Fruit fly (Drosophila melanogaster) whole organism, larva: ENCODE measurements around the gene M1BP.

Experiments used
- noc ChIP-seq: fragments of 200-800 bp; sonication (Bioruptor generic); optimal IDR thresholded peaks from 3 replicates; lab custom pipeline; 2019; ENCODE audit warnings: missing biosample characterization, mild to moderate bottlenecking, missing genetic modification characterization, moderate library complexity

M1BP gene

dm6 chr3R:8740118-8740517 is 8.6 kb upstream of the M1BP start:
- no peak for TF ChIP-seq noc

dm6 chr3R:8739161-8739783 is 7.8 kb upstream of the M1BP start:
- TF ChIP-seq noc, result no peak

- no peak for TF ChIP-seq noc
Measured at dm6 chr3R:8729542-8729941, 2.0 kb downstream of the M1BP start, which contains the start of gene ranshi. Gene ranshi (minus strand): TSS chr3R:8729693.

- no peak for TF ChIP-seq noc
Measured at dm6 chr3R:8726632-8727031, 4.9 kb downstream of the M1BP start, which contains the start of gene CG8159. Gene CG8159 (plus strand): TSS chr3R:8726854.

- TF ChIP-seq noc, result no peak
Measured at dm6 chr3R:8725179-8725578, 6.3 kb downstream of the M1BP start, which contains the start of gene ouib. Gene ouib (plus strand): TSS chr3R:8725479.

dm6 chr3R:8722962-8723548 is 8.4 kb downstream of the M1BP start, which contains the start of gene nom:
Gene nom (plus strand): TSS chr3R:8723174.
- TF ChIP-seq noc, result no peak

- TF ChIP-seq noc, result no peak
Measured at dm6 chr3R:8721071-8721470, 10.4 kb downstream of the M1BP start, which contains the start of gene CG8136. Gene CG8136 (plus strand): TSS chr3R:8721371.

dm6 chr3R:8718898-8719297 is 12.6 kb downstream of the M1BP start, which contains the start of gene CG11760:
Gene CG11760 (plus strand): TSS chr3R:8719198.
- no peak for TF ChIP-seq noc

dm6 chr3R:8718356-8718755 is 13.1 kb downstream of the M1BP start, which contains the start of gene Cks85A:
Gene Cks85A (minus strand): TSS chr3R:8718456.
- no peak for TF ChIP-seq noc

- no peak for TF ChIP-seq noc
Measured at dm6 chr3R:8716551-8716879, 15.0 kb downstream of the M1BP start.

- TF ChIP-seq noc, result no peak
Measured at dm6 chr3R:8715851-8716550, 15.5 kb downstream of the M1BP start, which contains the start of gene TMEM216. Gene TMEM216 (plus strand): TSS chr3R:8716243.

dm6 chr3R:8715371-8715770 is 16.1 kb downstream of the M1BP start:
- TF ChIP-seq noc, result no peak

dm6 chr3R:8712722-8713131 is 18.8 kb downstream of the M1BP start, which contains the start of gene CG8112:
Gene CG8112 (plus strand): TSS chr3R:8712933.
- no peak for TF ChIP-seq noc

dm6 chr3R:8711890-8712449 is 19.5 kb downstream of the M1BP start:
- TF ChIP-seq noc, result peak; percentile 15

dm6 chr3R:8707166-8707565 is 24.3 kb downstream of the M1BP start:
- no peak for TF ChIP-seq noc

- TF ChIP-seq noc, result no peak
Measured at dm6 chr3R:8705323-8706097, 26.0 kb downstream of the M1BP start.
